Worm (Caenorhabditis elegans): ENCODE results near the gene oac-4.

DNA sequence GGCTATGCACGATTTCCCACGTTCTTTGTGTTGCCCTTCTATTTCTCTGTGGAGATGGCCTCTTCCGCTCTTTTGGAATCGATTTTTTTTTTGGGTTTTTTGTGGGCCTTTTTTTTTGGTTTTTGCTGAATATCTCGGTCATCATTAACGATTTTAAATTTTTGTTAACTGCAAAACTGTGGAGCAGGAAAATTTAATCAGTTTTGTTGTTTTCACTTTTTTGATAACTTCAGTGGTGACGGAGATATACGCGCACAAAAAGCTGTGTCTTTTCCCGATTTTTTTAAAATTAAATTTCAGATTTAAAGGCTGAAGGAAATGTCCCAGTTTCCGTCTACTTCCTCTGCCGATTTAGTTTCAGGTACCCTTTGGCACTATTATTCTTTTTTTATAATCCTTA is 50.6 kb downstream of the oac-4 start, which contains the start of gene T24E12.1:
- no peak for TF ChIP-seq skn-1 (tag; optimal IDR thresholded peaks at IDR 0.05)
- no peak for TF ChIP-seq ama-1 (optimal IDR thresholded peaks at IDR 0.05)
- TF ChIP-seq nhr-25 (tag; optimal IDR thresholded peaks at IDR 0.05): no peak
- no peak for TF ChIP-seq aly-2 (tag; optimal IDR thresholded peaks at IDR 0.05)
